Worm (Caenorhabditis elegans): Measurements from ENCODE around the gene frpr-4.

frpr-4 gene

ce11 chrII:5292226-5292752 is 37.0 kb upstream of the frpr-4 start, which contains the start of gene ZK622.4:
Gene ZK622.4, plus strand, starts transcription at chrII:5292702.
- TF ChIP-seq elt-2 (tag; optimal IDR thresholded peaks at IDR 0.05) (peak; percentile 37), elt-3 (tag; optimal IDR thresholded peaks at IDR 0.05) (peak in 1 of 6 experiments; percentile 56), snu-23 (GFP tag; optimal IDR thresholded peaks at IDR 0.05) (peak; percentile 80), alr-1 (tag; optimal IDR thresholded peaks at IDR 0.05; ENCODE audit: borderline replicate concordance) (no peak), nhr-20 (tag; optimal IDR thresholded peaks at IDR 0.05) (peak; percentile 46), jun-1 (tag; optimal IDR thresholded peaks at IDR 0.05) (peak; percentile 22), lin-14 (GFP tag; optimal IDR thresholded peaks at IDR 0.05) (peak; percentile 62), rnt-1 (tag; optimal IDR thresholded peaks at IDR 0.05) (peak; percentile 48), ceh-90 (tag; optimal IDR thresholded peaks at IDR 0.05) (no peak), F16B12.6 (tag; optimal IDR thresholded peaks at IDR 0.05) (peak; percentile 3), blmp-1 (tag; optimal IDR thresholded peaks at IDR 0.05) (peak; percentile 36), fos-1 (tag; optimal IDR thresholded peaks at IDR 0.05) (peak; percentile 29), ztf-4 (tag; optimal IDR thresholded peaks at IDR 0.05) (no peak), nhr-12 (tag; optimal IDR thresholded peaks at IDR 0.05) (no peak), lir-3 (tag; optimal IDR thresholded peaks at IDR 0.05; ENCODE audit: poor library complexity) (peak; percentile 28), lsy-2 (tag; optimal IDR thresholded peaks at IDR 0.05) (peak; percentile 49 to 76), xbp-1 (tag; optimal IDR thresholded peaks at IDR 0.05) (peak; percentile 35), fkh-8 (tag; optimal IDR thresholded peaks at IDR 0.05) (peak; percentile 40), snpc-4 (tag; optimal IDR thresholded peaks at IDR 0.05) (peak; percentile 33), unc-62 (GFP tag; optimal IDR thresholded peaks at IDR 0.05) (no peak), tbx-2 (tag; optimal IDR thresholded peaks at IDR 0.05) (peak; percentile 30), mdl-1 (tag; optimal IDR thresholded peaks at IDR 0.05) (peak in 1 of 2 experiments; percentile 47), nhr-77 (tag; optimal IDR thresholded peaks at IDR 0.05) (peak; percentile 26), ceh-82 (tag; optimal IDR thresholded peaks at IDR 0.05) (peak in 1 of 3 experiments; percentile 39), mep-1 (tag; optimal IDR thresholded peaks at IDR 0.05) (peak; percentile 54), nhr-11 (tag; optimal IDR thresholded peaks at IDR 0.05) (no peak), swsn-7 (tag; optimal IDR thresholded peaks at IDR 0.05) (peak; percentile 55), nhr-90 (tag; optimal IDR thresholded peaks at IDR 0.05; ENCODE audit: poor library complexity) (peak; percentile 15), dpl-1 (GFP tag; optimal IDR thresholded peaks at IDR 0.05) (peak; percentile 15 to 47 (median 20)), ces-1 (GFP tag; optimal IDR thresholded peaks at IDR 0.05) (no peak), nhr-19 (GFP tag; conservative IDR thresholded peaks at IDR 0.05) (peak; percentile 33), egl-13 (tag; optimal IDR thresholded peaks at IDR 0.05) (peak; percentile 9), efl-1 (optimal IDR thresholded peaks at IDR 0.05) (peak; percentile 27 to 49), efl-1 (GFP tag; optimal IDR thresholded peaks at IDR 0.05 in 1 of 2) (peak; percentile 36 to 85), nhr-47 (tag; optimal IDR thresholded peaks at IDR 0.05) (peak; percentile 71), nhr-71 (tag; optimal IDR thresholded peaks at IDR 0.05) (peak; percentile 67), irx-1 (tag; optimal IDR thresholded peaks at IDR 0.05) (peak; percentile 43), C16A3.4 (tag; optimal IDR thresholded peaks at IDR 0.05) (peak; percentile 71), lin-35 (GFP tag; optimal IDR thresholded peaks at IDR 0.05) (peak; percentile 48 to 62), grh-1 (GFP tag; IDR thresholded peaks at IDR 0.05) (no peak), sptf-1 (tag; optimal IDR thresholded peaks at IDR 0.05) (no peak), dsc-1 (tag; optimal IDR thresholded peaks at IDR 0.05) (peak; percentile 34), hpl-2 (GFP tag; optimal IDR thresholded peaks at IDR 0.05) (no peak), skn-1 (tag; optimal IDR thresholded peaks at IDR 0.05) (peak; percentile 25)

Measured in whole organism, L1 larva.